Fruit fly (Drosophila melanogaster): Measurements from ENCODE around the gene CG32512.

Gene CG32512

dm6 chrX:21044278-21044830 lies 23.0 kb downstream of the CG32512 start:
- TF ChIP-seq pzg (GFP tag; optimal IDR thresholded peaks at IDR 0.05) (peak; percentile 20), Ptx1 (GFP tag; IDR thresholded peaks at IDR 0.05) (peak; percentile 14; the same call in 1 of the 2 replicates), nom (GFP tag; optimal IDR thresholded peaks at IDR 0.05) (peak; percentile 16), CG1603 (tag; optimal IDR thresholded peaks at IDR 0.05) (peak; percentile 50), gfzf (GFP tag; optimal IDR thresholded peaks at IDR 0.05) (peak; percentile 37), CG14050 (GFP tag; IDR thresholded peaks at IDR 0.05) (no peak), Med (GFP tag) (peak; percentile 85), ftz-f1 (GFP tag; optimal IDR thresholded peaks at IDR 0.05) (no peak), lbe (GFP tag; optimal IDR thresholded peaks at IDR 0.05) (peak; percentile 23), z (GFP tag; IDR thresholded peaks at IDR 0.05) (no peak), abd-A (tag; optimal IDR thresholded peaks at IDR 0.05) (peak; percentile 23), CG13894 (tag; optimal IDR thresholded peaks at IDR 0.05) (peak; percentile 32), ci (GFP tag; IDR thresholded peaks at IDR 0.05) (peak; percentile 32; the same call in 1 of the 3 replicates), mirr (GFP tag; optimal IDR thresholded peaks at IDR 0.05) (peak; percentile 4), chinmo (GFP tag; IDR thresholded peaks at IDR 0.05; ENCODE audit: partially characterized antibody) (0 out of 4 replicates have a peak, but pooled peaks have one; percentile 49), cg (GFP tag; optimal IDR thresholded peaks at IDR 0.05) (peak; percentile 69), grn (GFP tag; optimal IDR thresholded peaks at IDR 0.05) (peak; percentile 33), CG12769 (tag; optimal IDR thresholded peaks at IDR 0.05) (peak; percentile 37), Gug (GFP tag; IDR thresholded peaks at IDR 0.05) (no peak), CG8388 (GFP tag; optimal IDR thresholded peaks at IDR 0.05) (no peak), Pdp1 (GFP tag; optimal IDR thresholded peaks at IDR 0.05) (peak in 1 of 2 experiments; percentile 2), NC2β (GFP tag; optimal IDR thresholded peaks at IDR 0.05) (no peak), zf30C (GFP tag; optimal IDR thresholded peaks at IDR 0.05) (peak; percentile 80), CG17385 (GFP tag; optimal IDR thresholded peaks at IDR 0.05) (peak; percentile 50), CG12071 (GFP tag; optimal IDR thresholded peaks at IDR 0.05) (peak; percentile 1), Bteb2 (GFP tag; optimal IDR thresholded peaks at IDR 0.05) (no peak), CG32532 (GFP tag; IDR thresholded peaks at IDR 0.05) (peak; percentile 4), Drgx (GFP tag; IDR thresholded peaks at IDR 0.05) (peak; percentile 36; the same call in 1 of the 2 replicates), exex (tag; optimal IDR thresholded peaks at IDR 0.05) (peak; percentile 54), vvl (GFP tag; IDR thresholded peaks at IDR 0.05) (peak; percentile 10), CG14014 (GFP tag; IDR thresholded peaks at IDR 0.05) (peak; percentile 9; the same call in 1 of the 2 replicates), CG8290 (GFP tag; optimal IDR thresholded peaks at IDR 0.05) (no peak), CG8290 (tag; optimal IDR thresholded peaks at IDR 0.05) (peak in 1 of 2 experiments; percentile 77), CG15514 (GFP tag; optimal IDR thresholded peaks at IDR 0.05) (peak; percentile 97)

dm6 chrX:21042638-21043513 lies 24.5 kb downstream of the CG32512 start:
- TF ChIP-seq CG7963 (GFP tag; IDR thresholded peaks at IDR 0.05; ENCODE audit: partially characterized antibody) (no peak), Spps (tag; optimal IDR thresholded peaks at IDR 0.05) (peak; percentile 78), CG4617 (GFP tag; optimal IDR thresholded peaks at IDR 0.05; ENCODE audit: borderline replicate concordance) (peak; percentile 27), zf30C (GFP tag; optimal IDR thresholded peaks at IDR 0.05) (no peak), fd3F (GFP tag; optimal IDR thresholded peaks at IDR 0.05) (peak; percentile 84), danr (GFP tag; IDR thresholded peaks at IDR 0.05) (peak; percentile 78), pho (GFP tag; optimal IDR thresholded peaks at IDR 0.05) (peak; percentile 24), Adf1 (GFP tag; IDR thresholded peaks at IDR 0.05) (peak; percentile 69), Bteb2 (GFP tag; optimal IDR thresholded peaks at IDR 0.05) (no peak), kay (GFP tag; optimal IDR thresholded peaks at IDR 0.05) (peak; percentile 60), Xbp1 (GFP tag; optimal IDR thresholded peaks at IDR 0.05) (peak; percentile 81), HHEX (GFP tag; optimal IDR thresholded peaks at IDR 0.05) (peak; percentile 89), Ptx1 (GFP tag; IDR thresholded peaks at IDR 0.05) (peak; percentile 93), cad (GFP tag; optimal IDR thresholded peaks at IDR 0.05) (no peak), CG31441 (GFP tag; IDR thresholded peaks at IDR 0.05) (peak; percentile 90), prd (optimal IDR thresholded peaks at IDR 0.05) (no peak), prd (GFP tag; IDR thresholded peaks at IDR 0.05) (peak; percentile 92), Hr39 (optimal IDR thresholded peaks at IDR 0.05) (no peak)

Measured in whole organism, embryonic.